Worm (Caenorhabditis elegans): ENCODE results near the gene F44D12.6.

Gene F44D12.6

ce11 chrIV:10006792-10007191 is 26.4 kb upstream of the F44D12.6 start, which contains the start of gene C47E12.13:
Gene C47E12.13, minus strand, starts transcription at chrIV:10006892.
- TF ChIP-seq ama-1 (optimal IDR thresholded peaks at IDR 0.05) (no peak), Y48G9A.11 (GFP tag; IDR thresholded peaks at IDR 0.05) (no peak), nhr-48 (tag; optimal IDR thresholded peaks at IDR 0.05) (no peak), nhr-237 (tag; optimal IDR thresholded peaks at IDR 0.05) (no peak), nhr-25 (tag; optimal IDR thresholded peaks at IDR 0.05; ENCODE audit: borderline replicate concordance, insufficient read depth) (no peak), gei-8 (GFP tag; optimal IDR thresholded peaks at IDR 0.05) (no peak), nhr-6 (tag; optimal IDR thresholded peaks at IDR 0.05) (no peak), dmd-8 (GFP tag; IDR thresholded peaks at IDR 0.05) (no peak), tag-97 (GFP tag; IDR thresholded peaks at IDR 0.05) (no peak), dpl-1 (GFP tag; optimal IDR thresholded peaks at IDR 0.05) (no peak), lim-7 (GFP tag; IDR thresholded peaks at IDR 0.05) (no peak), unc-39 (tag; optimal IDR thresholded peaks at IDR 0.05) (no peak), ces-1 (GFP tag; optimal IDR thresholded peaks at IDR 0.05) (no peak)

- TF ChIP-seq zip-11 (GFP tag; IDR thresholded peaks at IDR 0.05) (no peak), zfp-2 (tag; optimal IDR thresholded peaks at IDR 0.05) (no peak), saeg-2 (GFP tag; IDR thresholded peaks at IDR 0.05) (no peak), hmg-1.1 (GFP tag; IDR thresholded peaks at IDR 0.05) (0 out of 2 replicates have a peak, but pooled peaks have one; percentile 50), Y5F2A.4 (GFP tag; optimal IDR thresholded peaks at IDR 0.05) (no peak), lsy-2 (tag; optimal IDR thresholded peaks at IDR 0.05) (peak in 1 of 2 experiments; percentile 31), daf-8 (GFP tag; IDR thresholded peaks at IDR 0.05) (no peak), unc-62 (GFP tag; optimal IDR thresholded peaks at IDR 0.05 in 1 of 2) (no peak), unc-62 (tag; optimal IDR thresholded peaks at IDR 0.05) (no peak), hlh-11 (tag; optimal IDR thresholded peaks at IDR 0.05) (peak; percentile 50), set-16 (GFP tag; IDR thresholded peaks at IDR 0.05) (no peak), mdt-29 (GFP tag; IDR thresholded peaks at IDR 0.05) (no peak), lin-39 (tag; optimal IDR thresholded peaks at IDR 0.05) (no peak), pha-4 (GFP tag; IDR thresholded peaks at IDR 0.05) (no peak), pha-4 (tag; optimal IDR thresholded peaks at IDR 0.05) (peak; percentile 42), hlh-30 (tag; optimal IDR thresholded peaks at IDR 0.05; ENCODE audit: insufficient read depth) (peak; percentile 5), daf-19 (GFP tag; conservative IDR thresholded peaks at IDR 0.05) (no peak), F26F4.8 (GFP tag; conservative IDR thresholded peaks at IDR 0.05) (no peak), ceh-32 (tag; optimal IDR thresholded peaks at IDR 0.05; ENCODE audit: poor library complexity) (no peak), tra-1 (GFP tag; IDR thresholded peaks at IDR 0.05) (no peak), gei-8 (GFP tag; optimal IDR thresholded peaks at IDR 0.05) (no peak), ceh-82 (tag; optimal IDR thresholded peaks at IDR 0.05) (no peak), nhr-28 (tag; optimal IDR thresholded peaks at IDR 0.05) (peak; percentile 74), ces-1 (GFP tag; optimal IDR thresholded peaks at IDR 0.05) (no peak), unc-39 (tag; optimal IDR thresholded peaks at IDR 0.05) (no peak), nhr-77 (tag; optimal IDR thresholded peaks at IDR 0.05) (peak; percentile 5), nhr-237 (tag; optimal IDR thresholded peaks at IDR 0.05) (no peak), tag-97 (GFP tag; IDR thresholded peaks at IDR 0.05) (no peak), aha-1 (tag) (no peak), pqm-1 (tag; optimal IDR thresholded peaks at IDR 0.05) (no peak), vab-7 (GFP tag; IDR thresholded peaks at IDR 0.05) (no peak), aly-2 (tag; optimal IDR thresholded peaks at IDR 0.05) (no peak), spr-3 (GFP tag; optimal IDR thresholded peaks at IDR 0.05) (no peak), Y105C5A.15 (GFP tag; IDR thresholded peaks at IDR 0.05) (no peak), nhr-6 (tag; optimal IDR thresholded peaks at IDR 0.05) (no peak), F10B5.3 (tag; optimal IDR thresholded peaks at IDR 0.05) (no peak), ctbp-1 (GFP tag; IDR thresholded peaks at IDR 0.05) (no peak), dve-1 (tag; optimal IDR thresholded peaks at IDR 0.05; ENCODE audit: insufficient read depth) (peak; percentile 46), mdl-1 (tag; optimal IDR thresholded peaks at IDR 0.05) (peak; percentile 18 to 81), rbr-2 (tag; optimal IDR thresholded peaks at IDR 0.05) (no peak), D1046.2 (GFP tag; IDR thresholded peaks at IDR 0.05) (no peak), nhr-41 (GFP tag; IDR thresholded peaks at IDR 0.05) (no peak), zfp-3 (GFP tag; conservative IDR thresholded peaks at IDR 0.05) (no peak), ceh-62 (tag; optimal IDR thresholded peaks at IDR 0.05) (no peak)
Observed at ce11 chrIV:10007758-10008157, 25.4 kb upstream of the F44D12.6 start.

All from whole organism, L4 larva.